Fruit fly (Drosophila melanogaster) whole organism, embryonic: ENCODE data around the gene mRpL46.

Source experiments
- ATbp ChIP-seq: fragments of 200-800 bp; sonication (Bioruptor generic); optimal IDR thresholded peaks from 2 replicates; lab custom pipeline; 2017; ENCODE audit warnings: missing biosample characterization, mild to moderate bottlenecking, missing genetic modification characterization, missing genetic modification reagents
- CG12071 ChIP-seq: fragments of 200-800 bp; sonication (Bioruptor generic); optimal IDR thresholded peaks from 3 replicates; lab custom pipeline; 2018; ENCODE audit warnings: missing biosample characterization, mild to moderate bottlenecking, missing genetic modification characterization
- CG15514 ChIP-seq: fragments of 200-800 bp; sonication (Bioruptor generic); optimal IDR thresholded peaks from 3 replicates; lab custom pipeline; 2017; ENCODE audit warnings: missing biosample characterization, missing genetic modification characterization, mild to moderate bottlenecking, moderate library complexity, missing genetic modification reagents
- CG1602 ChIP-seq: fragments of 200-800 bp; sonication (Bioruptor generic); optimal IDR thresholded peaks from 3 replicates; lab custom pipeline; 2016; ENCODE audit warnings: missing biosample characterization, missing genetic modification characterization
- CG17186 ChIP-seq: fragments of 200-800 bp; sonication (Bioruptor generic); optimal IDR thresholded peaks from 3 replicates; lab custom pipeline; 2017; ENCODE audit warnings: missing biosample characterization, missing genetic modification reagents, missing genetic modification characterization
- CG18011 ChIP-seq: fragments of 200-800 bp; sonication (Bioruptor generic); optimal IDR thresholded peaks from 2 replicates; lab custom pipeline; 2017; ENCODE audit warnings: missing biosample characterization, missing genetic modification characterization, mild to moderate bottlenecking, moderate library complexity, missing genotype
- CG2875 ChIP-seq: fragments of 200-800 bp; sonication (Bioruptor generic); optimal IDR thresholded peaks from 2 replicates; lab custom pipeline; 2017; ENCODE audit warnings: missing biosample characterization, mild to moderate bottlenecking, missing genetic modification characterization, missing genetic modification reagents
- CG3847 ChIP-seq: fragments of 200-800 bp; sonication (Bioruptor generic); IDR thresholded peaks from 2 replicates; pipeline ENCODE4 v1.3.6; 2022; ENCODE audit warnings: missing biosample characterization, missing genetic modification characterization
- CG7372 ChIP-seq: fragments of 200-800 bp; sonication (Bioruptor generic); IDR thresholded peaks from 2 replicates; pipeline ENCODE4 v1.3.6; 2022; ENCODE audit warnings: missing biosample characterization, missing genetic modification characterization
- CG9797 ChIP-seq: fragments of 200-800 bp; sonication (Bioruptor generic); optimal IDR thresholded peaks from 3 replicates; lab custom pipeline; 2018; ENCODE audit warnings: missing biosample characterization, mild to moderate bottlenecking, missing genetic modification characterization
- CG9876 ChIP-seq: fragments of 200-800 bp; sonication (Bioruptor generic); optimal IDR thresholded peaks from 2 replicates; lab custom pipeline; 2016; ENCODE audit warnings: missing biosample characterization, missing genetic modification characterization
- CTCF ChIP-seq: fragments of 200-800 bp; sonication (Bioruptor generic); optimal IDR thresholded peaks from 2 replicates; lab custom pipeline; 2017; ENCODE audit warnings: missing biosample characterization, mild to moderate bottlenecking, missing genetic modification characterization, moderate library complexity
- Dp ChIP-seq: fragments of 200-800 bp; sonication (Bioruptor generic); optimal IDR thresholded peaks from 2 replicates; lab custom pipeline; 2018; ENCODE audit warnings: missing biosample characterization, mild to moderate bottlenecking, missing genetic modification characterization, moderate library complexity
- H15 ChIP-seq: fragments of 200-800 bp; sonication (Bioruptor generic); IDR thresholded peaks from 3 replicates; pipeline ENCODE4 v1.3.6; 2022; ENCODE audit warnings: missing biosample characterization, missing genetic modification characterization
- HLH54F ChIP-seq: fragments of 200-800 bp; sonication (Bioruptor generic); optimal IDR thresholded peaks from 3 replicates; lab custom pipeline; 2016; ENCODE audit warnings: missing biosample characterization, missing genetic modification characterization
- Hsf ChIP-seq: fragments of 200-800 bp; sonication (Bioruptor generic); optimal IDR thresholded peaks from 3 replicates; lab custom pipeline; 2016; ENCODE audit warnings: missing biosample characterization, missing genetic modification characterization
- MESR4 ChIP-seq: fragments of 200-800 bp; sonication (Bioruptor generic); optimal IDR thresholded peaks from 2 replicates; lab custom pipeline; 2018; ENCODE audit warnings: missing biosample characterization, mild to moderate bottlenecking, missing genetic modification characterization, moderate library complexity
- MTF-1 ChIP-seq: fragments of 200-800 bp; sonication (Bioruptor generic); optimal IDR thresholded peaks from 2 replicates; lab custom pipeline; 2018; ENCODE audit warnings: missing biosample characterization, mild to moderate bottlenecking, missing genetic modification characterization, borderline replicate concordance
- Med ChIP-seq: fragments of 200-800 bp; sonication (Bioruptor generic); peaks from one replicate; lab custom pipeline; 2016; ENCODE audit warnings: missing biosample characterization, missing genetic modification characterization, mild to moderate bottlenecking, inconsistent platforms, moderate library complexity
- Rfx ChIP-seq: fragments of 200-800 bp; sonication (Bioruptor generic); IDR thresholded peaks from 2 replicates; pipeline ENCODE4 v1.3.6; 2022; ENCODE audit warnings: missing biosample characterization, missing genetic modification characterization
- ab ChIP-seq: fragments of 200-800 bp; sonication (Bioruptor generic); optimal IDR thresholded peaks from 2 replicates; lab custom pipeline; 2016; ENCODE audit warnings: missing biosample characterization, missing genetic modification characterization
- amos ChIP-seq: fragments of 200-800 bp; sonication (Bioruptor generic); IDR thresholded peaks from 2 replicates; pipeline ENCODE4 v1.3.6; 2022; ENCODE audit warnings: missing biosample characterization, missing genetic modification characterization; ENCODE audit not compliant: partially characterized antibody
- cg ChIP-seq: fragments of 200-800 bp; sonication (Bioruptor generic); optimal IDR thresholded peaks from 3 replicates; lab custom pipeline; 2019; ENCODE audit warnings: missing biosample characterization, mild to moderate bottlenecking, missing genetic modification characterization, moderate library complexity
- dimm ChIP-seq: fragments of 200-800 bp; sonication (Bioruptor generic); IDR thresholded peaks from 2 replicates; pipeline ENCODE4 v1.3.6; 2022; ENCODE audit warnings: missing biosample characterization, missing genetic modification characterization
- eve ChIP-seq, 2 experiments: fragments of >200 bp; optimal IDR thresholded peaks; 2 replicates each; lab custom pipeline; 2017; ENCODE audit warnings: missing biosample characterization in 2 of 2, missing genetic modification characterization in 2 of 2
- ftz-f1 ChIP-seq: fragments of 200-800 bp; sonication (Bioruptor generic); optimal IDR thresholded peaks from 2 replicates; lab custom pipeline; 2016; ENCODE audit warnings: missing biosample characterization, missing genetic modification characterization
- hbn ChIP-seq: fragments of 200-800 bp; sonication (Bioruptor generic); IDR thresholded peaks from 2 replicates; pipeline ENCODE4 v1.3.6; 2022; ENCODE audit warnings: missing biosample characterization, missing genetic modification characterization; ENCODE audit not compliant: partially characterized antibody
- maf-S ChIP-seq: fragments of 200-800 bp; sonication (Bioruptor generic); optimal IDR thresholded peaks from 2 replicates; lab custom pipeline; 2016; ENCODE audit warnings: missing biosample characterization, missing genetic modification characterization
- mam ChIP-seq: fragments of 200-800 bp; sonication (Bioruptor generic); optimal IDR thresholded peaks from 3 replicates; lab custom pipeline; 2016; ENCODE audit warnings: missing biosample characterization, missing genetic modification characterization
- mld ChIP-seq: fragments of 200-800 bp; sonication (Bioruptor generic); IDR thresholded peaks from 3 replicates; pipeline ENCODE4 v1.3.6; 2022; ENCODE audit warnings: missing biosample characterization, missing genetic modification characterization; ENCODE audit not compliant: partially characterized antibody
- nerfin-1 ChIP-seq: fragments of 200-800 bp; sonication (Bioruptor generic); optimal IDR thresholded peaks from 3 replicates; lab custom pipeline; 2019; ENCODE audit warnings: missing biosample characterization, mild to moderate bottlenecking, missing genetic modification characterization, moderate library complexity
- nmo ChIP-seq: fragments of 200-800 bp; sonication (Bioruptor generic); optimal IDR thresholded peaks from 2 replicates; lab custom pipeline; 2018; ENCODE audit warnings: missing biosample characterization, mild to moderate bottlenecking, missing genetic modification characterization, moderate library complexity
- nom ChIP-seq: fragments of 200-800 bp; sonication (Bioruptor generic); optimal IDR thresholded peaks from 2 replicates; lab custom pipeline; 2017; ENCODE audit warnings: missing biosample characterization, missing genetic modification characterization, mild to moderate bottlenecking, moderate library complexity, missing genetic modification reagents
- odd ChIP-seq: fragments of 200-800 bp; sonication (Bioruptor generic); optimal IDR thresholded peaks from 2 replicates; lab custom pipeline; 2017; ENCODE audit warnings: missing biosample characterization, mild to moderate bottlenecking, missing genetic modification characterization
- otp ChIP-seq: fragments of 200-800 bp; sonication (Bioruptor generic); IDR thresholded peaks from 3 replicates; pipeline ENCODE4, ENCODE4 v1.3.6; 2022; ENCODE audit warnings: missing biosample characterization, missing genetic modification characterization
- phol ChIP-seq: fragments of 200-800 bp; sonication (Bioruptor generic); optimal IDR thresholded peaks from 3 replicates; lab custom pipeline; 2018; ENCODE audit warnings: missing biosample characterization, mild to moderate bottlenecking, missing genetic modification characterization, moderate library complexity
- prd ChIP-seq, 3 experiments: fragments of >200 bp in 2 of 3; fragments of 200-800 bp in 1 of 3; sonication (Bioruptor generic) in 1 of 3; optimal IDR thresholded peaks in 2 of 3; IDR thresholded peaks in 1 of 3; 2 replicates in 2 of 3; 3 replicates in 1 of 3; pipeline versions ENCODE4 v1.3.6 to Lab custom; 2017 to 2022; ENCODE audit warnings: missing biosample characterization in 1 of 3, missing genetic modification characterization in 1 of 3
- sd ChIP-seq: fragments of 200-800 bp; sonication (Bioruptor generic); optimal IDR thresholded peaks from 3 replicates; lab custom pipeline; 2018; ENCODE audit warnings: missing biosample characterization, mild to moderate bottlenecking, missing genetic modification characterization, moderate library complexity
- sens ChIP-seq: fragments of 200-800 bp; sonication (Bioruptor generic); peaks from one replicate; lab custom pipeline; 2016; ENCODE audit warnings: missing biosample characterization, missing genetic modification characterization
- sens-2 ChIP-seq: fragments of 200-800 bp; sonication (Bioruptor generic); IDR thresholded peaks from 2 replicates; pipeline ENCODE4 v1.3.6; 2022; ENCODE audit warnings: missing biosample characterization, missing genetic modification characterization
- stwl ChIP-seq: fragments of 200-800 bp; sonication (Bioruptor generic); optimal IDR thresholded peaks from 3 replicates; lab custom pipeline; 2018; ENCODE audit warnings: missing biosample characterization, mild to moderate bottlenecking, missing genetic modification characterization, moderate library complexity
- sug ChIP-seq: fragments of 200-800 bp; optimal IDR thresholded peaks from 2 replicates; lab custom pipeline; 2019; ENCODE audit warnings: missing biosample characterization, mild to moderate bottlenecking, missing genetic modification characterization, moderate library complexity
- tap ChIP-seq: fragments of 200-800 bp; optimal IDR thresholded peaks from 3 replicates; lab custom pipeline; 2019; ENCODE audit warnings: missing biosample characterization, mild to moderate bottlenecking, missing genetic modification characterization, moderate library complexity
- vfl ChIP-seq: fragments of 200-800 bp; sonication (Bioruptor generic); optimal IDR thresholded peaks from 2 replicates; lab custom pipeline; 2016; ENCODE audit warnings: missing biosample characterization, missing genetic modification characterization
- zfh2 ChIP-seq: fragments of 200-800 bp; sonication (Bioruptor generic); optimal IDR thresholded peaks from 2 replicates; lab custom pipeline; 2016; ENCODE audit warnings: missing biosample characterization, missing genetic modification characterization

The mRpL46 gene

dm6 chr3L:1794943-1795696 lies 17.9 kb downstream of the mRpL46 start, which contains the start of the genes alpha-Spec, dlt and Cdc37 (continued):
- TF ChIP-seq dimm (GFP tag; lab: Robert Waterston, UW) (no peak), amos (GFP tag; lab: Robert Waterston, UW) (peak; percentile 79), CG3847 (GFP tag; lab: Robert Waterston, UW) (0 out of 2 replicates have a peak, but pooled peaks have one; percentile 10), ab (GFP tag; lab: Kevin White, UChicago) (no peak), sens-2 (GFP tag; lab: Robert Waterston, UW) (no peak), CG2875 (GFP tag; lab: Kevin White, UChicago) (peak; percentile 34), eve (GFP tag; optimal IDR thresholded peaks at IDR 0.05; lab: Kevin White, UChicago) (no peak), mam (GFP tag; lab: Kevin White, UChicago) (peak; percentile 41), CG1602 (GFP tag; lab: Kevin White, UChicago) (no peak), zfh2 (GFP tag; lab: Kevin White, UChicago) (no peak), otp (GFP tag; lab: Robert Waterston, UW) (no peak), CG9876 (GFP tag; lab: Kevin White, UChicago) (no peak), Hsf (GFP tag; lab: Kevin White, UChicago) (peak; percentile 35)

- TF ChIP-seq sens = peak; percentile 28
- no peak for TF ChIP-seq ATbp
- TF ChIP-seq, all 482 proteins: peak for 1
Measured at dm6 chr3L:1797005-1797404, 19.8 kb downstream of the mRpL46 start, which contains the start of gene CG12020. CG12020 (plus strand) TSS chr3L:1797305.

DNA sequence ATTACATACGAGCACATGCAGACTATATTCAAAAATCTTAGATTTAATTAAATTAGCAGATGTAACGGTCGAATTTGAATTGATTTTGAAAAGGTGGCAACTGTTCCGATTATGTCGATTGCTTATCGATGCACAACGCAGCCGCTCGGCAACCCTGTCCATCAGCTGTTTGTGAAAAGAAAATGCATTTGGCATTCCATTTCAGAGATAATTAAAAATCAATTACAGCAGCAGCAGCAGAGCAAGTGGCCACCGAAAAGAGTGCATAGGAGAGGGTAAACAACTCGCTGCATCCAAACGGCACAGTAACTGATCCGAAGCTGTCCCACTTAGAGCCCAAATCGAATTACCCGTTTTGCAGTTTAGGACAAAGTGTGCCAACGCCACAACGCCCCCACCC lies 21.4 kb downstream of the mRpL46 start, which contains the start of gene Patj:
Gene Patj (plus strand): TSS at position 155 of the 400 bp plus-strand sequence.
- TF ChIP-seq odd (no peak), sug (tag; lab: Kevin White, UChicago) (no peak), MTF-1 (GFP tag; lab: Kevin White, UChicago) (no peak), CG15514 (GFP tag; lab: Kevin White, UChicago) (peak; percentile 85), Rfx (GFP tag; lab: Robert Waterston, UW) (no peak), CG17186 (GFP tag; lab: Kevin White, UChicago) (peak; percentile 3), nom (no peak), MESR4 (GFP tag; lab: Kevin White, UChicago) (peak; percentile 80), amos (GFP tag; lab: Robert Waterston, UW) (peak; percentile 53; the same call in 1 of the 2 replicates), Med (GFP tag; lab: Kevin White, UChicago) (peak; percentile 23), ftz-f1 (GFP tag; lab: Kevin White, UChicago) (no peak), prd (optimal IDR thresholded peaks at IDR 0.05; lab: Kevin White, UChicago) (no peak), prd (GFP tag; IDR thresholded peaks at IDR 0.05; lab: Robert Waterston, UW) (no peak), CG9797 (GFP tag; lab: Kevin White, UChicago) (peak; percentile 24), nerfin-1 (peak; percentile 21), stwl (peak; percentile 69), nmo (GFP tag; lab: Kevin White, UChicago) (peak; percentile 13), CG12071 (GFP tag; lab: Kevin White, UChicago) (no peak), phol (tag; lab: Kevin White, UChicago) (peak; percentile 25), mld (no peak), cg (GFP tag; lab: Kevin White, UChicago) (no peak), Dp (GFP tag; lab: Kevin White, UChicago) (peak; percentile 69), CG18011 (GFP tag; lab: Kevin White, UChicago) (no peak), sd (peak; percentile 93), H15 (GFP tag; lab: Robert Waterston, UW) (no peak), tap (tag; lab: Kevin White, UChicago) (no peak), vfl (GFP tag; lab: Kevin White, UChicago) (no peak), HLH54F (GFP tag; lab: Kevin White, UChicago) (no peak), hbn (GFP tag; lab: Robert Waterston, UW) (peak; percentile 37; the same call in 1 of the 2 replicates), CTCF (GFP tag; lab: Kevin White, UChicago) (peak; percentile 49), maf-S (no peak), ab (GFP tag; lab: Kevin White, UChicago) (no peak), CG7372 (no peak)
